Worm (Caenorhabditis elegans) whole organism, young adult: ENCODE results near the gene T22E5.1.

Experiments used
- B0019.2 ChIP-seq: fragments of 200-800 bp; sonication (Bioruptor generic); conservative IDR thresholded peaks from 2 replicates; pipeline ENCODE4 v1.3.6; 2022; ENCODE audit warnings: missing genetic modification reagents, missing genetic modification characterization, missing compliant biosample characterization
- F33H1.4 ChIP-seq: fragments of 200-800 bp; sonication (Bioruptor generic); IDR thresholded peaks from 2 replicates; pipeline ENCODE4 v1.3.6; 2022; ENCODE audit warnings: missing genetic modification reagents, missing genetic modification characterization, missing compliant biosample characterization
- F57C9.4 ChIP-seq: sonication (generic microtip); optimal IDR thresholded peaks from 2 replicates; lab custom pipeline; 2017; ENCODE audit warnings: mild to moderate bottlenecking, missing genetic modification characterization, missing compliant biosample characterization
- ama-1 ChIP-seq, 3 experiments: fragments of 150-350 bp in 1 of 3; sonication (generic microtip) in 2 of 3; optimal IDR thresholded peaks; 2 replicates each; lab custom pipeline; 2014 to 2018; ENCODE audit warnings: missing biosample characterization in 2 of 3, missing genetic modification characterization in 2 of 3, missing genetic modification reagents in 2 of 3
- bed-1 ChIP-seq: fragments of 200-800 bp; sonication (Bioruptor generic); IDR thresholded peaks from 2 replicates; pipeline ENCODE4 v1.3.6; 2022; ENCODE audit warnings: missing genetic modification reagents, missing genetic modification characterization, missing compliant biosample characterization
- dox-1 ChIP-seq: fragments of 200-800 bp; sonication (Bioruptor generic); IDR thresholded peaks from 2 replicates; pipeline ENCODE4 v1.3.6; 2022; ENCODE audit warnings: missing genetic modification reagents, missing genetic modification characterization, missing compliant biosample characterization
- egl-44 ChIP-seq: fragments of 200-800 bp; sonication (Bioruptor generic); IDR thresholded peaks from 2 replicates; pipeline ENCODE4 v1.3.6; 2022; ENCODE audit warnings: missing genetic modification reagents, missing genetic modification characterization, missing compliant biosample characterization
- hlh-26 ChIP-seq: fragments of 200-800 bp; sonication (Bioruptor generic); conservative IDR thresholded peaks from 2 replicates; pipeline ENCODE4 v1.3.6; 2022; ENCODE audit warnings: missing genetic modification reagents, missing genetic modification characterization, missing compliant biosample characterization
- snpc-1.3 ChIP-seq: sonication (generic microtip); optimal IDR thresholded peaks from 2 replicates; lab custom pipeline; 2017; ENCODE audit warnings: missing genetic modification characterization, mild to moderate bottlenecking, missing compliant biosample characterization, antibody characterized with exemption, moderate library complexity, missing genotype, missing genetic modification reagents; ENCODE audit not compliant: insufficient read depth
- unc-62 ChIP-seq: fragments of 150-350 bp; optimal IDR thresholded peaks from 2 replicates; lab custom pipeline; 2014; ENCODE audit warnings: missing biosample characterization, missing genetic modification reagents, missing genetic modification characterization
- zfh-2 ChIP-seq: fragments of 200-800 bp; sonication (Bioruptor generic); conservative IDR thresholded peaks from 2 replicates; pipeline ENCODE4 v1.3.6; 2022; ENCODE audit warnings: missing genetic modification reagents, missing genetic modification characterization, missing compliant biosample characterization
- ztf-6 ChIP-seq: fragments of 200-800 bp; sonication (Bioruptor generic); IDR thresholded peaks from 2 replicates; pipeline ENCODE4 v1.3.6; 2022; ENCODE audit warnings: missing genetic modification reagents, missing genetic modification characterization, missing compliant biosample characterization

- TF ChIP-seq zfh-2: no peak
- no peak for TF ChIP-seq unc-62 (GFP tag; lab: Kevin White, UChicago)
- no peak for TF ChIP-seq hlh-26 (GFP tag; lab: Robert Waterston, UW)
- no peak for TF ChIP-seq bed-1
- TF ChIP-seq B0019.2: no peak
- TF ChIP-seq ztf-6 (GFP tag; lab: Robert Waterston, UW): no peak
- TF ChIP-seq F33H1.4 (GFP tag; lab: Robert Waterston, UW): no peak
- no peak for TF ChIP-seq egl-44 (GFP tag; lab: Robert Waterston, UW)
- TF ChIP-seq ama-1 (optimal IDR thresholded peaks at IDR 0.05; lab: Kevin White, UChicago): no peak
- no peak for TF ChIP-seq ama-1 (GFP tag; optimal IDR thresholded peaks at IDR 0.05; lab: Kevin White, UChicago)
- no peak for TF ChIP-seq snpc-1.3
- TF ChIP-seq F57C9.4: no peak
- TF ChIP-seq dox-1 (GFP tag; lab: Robert Waterston, UW): no peak
Observed at ce11 chrX:6403122-6403521, 9.6 kb upstream of the T22E5.1 start, which contains the start of gene glt-4.
